Fruit fly (Drosophila melanogaster) whole organism, embryonic: Measurements from ENCODE around the gene Tailor.

Experiments
- ATbp ChIP-seq: fragments of 200-800 bp; sonication (Bioruptor generic); optimal IDR thresholded peaks from 2 replicates; lab custom pipeline; 2017; ENCODE audit warnings: missing biosample characterization, mild to moderate bottlenecking, missing genetic modification characterization, missing genetic modification reagents
- Awh ChIP-seq: fragments of 200-800 bp; sonication (Bioruptor generic); IDR thresholded peaks from 2 replicates; pipeline ENCODE4, ENCODE4 v1.3.6; 2022; ENCODE audit warnings: missing biosample characterization, missing genetic modification characterization
- B-H2 ChIP-seq: fragments of 200-800 bp; sonication (Bioruptor generic); optimal IDR thresholded peaks from 2 replicates; lab custom pipeline; 2018; ENCODE audit warnings: missing biosample characterization, mild to moderate bottlenecking, missing genetic modification characterization
- CG1024 ChIP-seq: fragments of 200-800 bp; sonication (Bioruptor generic); IDR thresholded peaks from 2 replicates; pipeline ENCODE4 v1.3.6; 2022; ENCODE audit warnings: missing biosample characterization, missing genetic modification characterization
- CG10267 ChIP-seq: fragments of 200-800 bp; sonication (Bioruptor generic); optimal IDR thresholded peaks from 2 replicates; lab custom pipeline; 2018; ENCODE audit warnings: missing biosample characterization, mild to moderate bottlenecking, missing genetic modification characterization, moderate library complexity
- CG11560 ChIP-seq: fragments of 200-800 bp; sonication (Bioruptor generic); IDR thresholded peaks from 3 replicates; pipeline ENCODE4 v1.3.6; 2022; ENCODE audit warnings: missing biosample characterization, missing genetic modification characterization
- CG12104 ChIP-seq: fragments of 200-800 bp; sonication (Bioruptor generic); optimal IDR thresholded peaks from 3 replicates; lab custom pipeline; 2016; ENCODE audit warnings: missing biosample characterization, missing genetic modification characterization
- CG12391 ChIP-seq: fragments of 200-800 bp; sonication (Bioruptor generic); optimal IDR thresholded peaks from 3 replicates; lab custom pipeline; 2018; ENCODE audit warnings: missing biosample characterization, mild to moderate bottlenecking, missing genetic modification characterization, moderate library complexity
- CG12744 ChIP-seq: fragments of 200-800 bp; sonication (Bioruptor generic); optimal IDR thresholded peaks from 2 replicates; lab custom pipeline; 2016; ENCODE audit warnings: missing biosample characterization, missing genetic modification characterization
- CG12942 ChIP-seq: fragments of 200-800 bp; sonication (Bioruptor generic); optimal IDR thresholded peaks from 3 replicates; lab custom pipeline; 2016; ENCODE audit warnings: missing biosample characterization, missing genetic modification characterization
- CG14050 ChIP-seq: fragments of 200-800 bp; sonication (Bioruptor generic); IDR thresholded peaks from 3 replicates; pipeline ENCODE4 v1.3.6; 2022; ENCODE audit warnings: missing biosample characterization, missing genetic modification characterization
- CG14441 ChIP-seq: fragments of 200-800 bp; sonication (Bioruptor generic); IDR thresholded peaks from 2 replicates; pipeline ENCODE4 v1.3.6; 2022; ENCODE audit warnings: missing biosample characterization, missing genetic modification characterization
- CG2202 ChIP-seq: fragments of 200-800 bp; sonication (Bioruptor generic); optimal IDR thresholded peaks from 2 replicates; lab custom pipeline; 2018; ENCODE audit warnings: missing biosample characterization, mild to moderate bottlenecking, missing genetic modification characterization
- CG32532 ChIP-seq: fragments of 200-800 bp; sonication (Bioruptor generic); IDR thresholded peaks from 2 replicates; pipeline ENCODE4 v1.3.6; 2022; ENCODE audit warnings: missing biosample characterization, missing genetic modification characterization
- CG33557 ChIP-seq: fragments of 200-800 bp; sonication (Bioruptor generic); optimal IDR thresholded peaks from 2 replicates; lab custom pipeline; 2019; ENCODE audit warnings: missing biosample characterization, mild to moderate bottlenecking, missing genetic modification characterization, moderate library complexity
- CG7357 ChIP-seq: fragments of 200-800 bp; sonication (Bioruptor generic); IDR thresholded peaks from 3 replicates; pipeline ENCODE4 v1.3.6; 2022; ENCODE audit warnings: missing biosample characterization, missing genetic modification characterization
- CG8478 ChIP-seq: fragments of >200 bp; optimal IDR thresholded peaks from 2 replicates; lab custom pipeline; 2018
- CG8765 ChIP-seq: fragments of 200-800 bp; sonication (Bioruptor generic); IDR thresholded peaks from 2 replicates; pipeline ENCODE4 v1.3.6; 2022; ENCODE audit warnings: missing biosample characterization, missing genetic modification characterization
- CG9727 ChIP-seq: fragments of 200-800 bp; sonication (Bioruptor generic); optimal IDR thresholded peaks from 3 replicates; lab custom pipeline; 2017; ENCODE audit warnings: missing biosample characterization, mild to moderate bottlenecking, missing genetic modification characterization
- CG9797 ChIP-seq: fragments of 200-800 bp; sonication (Bioruptor generic); optimal IDR thresholded peaks from 3 replicates; lab custom pipeline; 2018; ENCODE audit warnings: missing biosample characterization, mild to moderate bottlenecking, missing genetic modification characterization
- E2f2 ChIP-seq: fragments of 200-800 bp; sonication (Bioruptor generic); IDR thresholded peaks from 2 replicates; pipeline ENCODE4 v1.3.6; 2022; ENCODE audit warnings: missing biosample characterization, missing genetic modification characterization
- ERR ChIP-seq: fragments of 200-800 bp; sonication (Bioruptor generic); optimal IDR thresholded peaks from 2 replicates; lab custom pipeline; 2016; ENCODE audit warnings: missing biosample characterization, missing genetic modification characterization
- Ets97D ChIP-seq: fragments of 200-800 bp; sonication (Bioruptor generic); optimal IDR thresholded peaks from 3 replicates; lab custom pipeline; 2016; ENCODE audit warnings: missing biosample characterization, missing genetic modification characterization
- Fer1 ChIP-seq: fragments of 200-800 bp; sonication (Bioruptor generic); optimal IDR thresholded peaks from 2 replicates; lab custom pipeline; 2017; ENCODE audit warnings: missing biosample characterization, mild to moderate bottlenecking, missing genetic modification characterization
- HLHmδ ChIP-seq: fragments of 200-800 bp; sonication (Bioruptor generic); optimal IDR thresholded peaks from 2 replicates; lab custom pipeline; 2018; ENCODE audit warnings: missing biosample characterization, mild to moderate bottlenecking, missing genetic modification characterization, moderate library complexity
- Hey ChIP-seq: fragments of 200-800 bp; sonication (Bioruptor generic); optimal IDR thresholded peaks from 3 replicates; lab custom pipeline; 2018; ENCODE audit warnings: missing biosample characterization, mild to moderate bottlenecking, missing genetic modification characterization
- Kr ChIP-seq: fragments of 200-800 bp; sonication (Bioruptor generic); optimal IDR thresholded peaks from 2 replicates; lab custom pipeline; 2017; ENCODE audit warnings: missing biosample characterization, mild to moderate bottlenecking, missing genetic modification characterization
- Lhr ChIP-seq: fragments of 200-800 bp; sonication (Bioruptor generic); optimal IDR thresholded peaks from 3 replicates; lab custom pipeline; 2017; ENCODE audit warnings: mild to moderate bottlenecking, missing biosample characterization, missing genetic modification reagents, missing genetic modification characterization
- Ptx1 ChIP-seq: fragments of 200-800 bp; sonication (Bioruptor generic); IDR thresholded peaks from 2 replicates; pipeline ENCODE4 v1.3.6; 2022; ENCODE audit warnings: missing biosample characterization, missing genetic modification characterization
- Rfx ChIP-seq: fragments of 200-800 bp; sonication (Bioruptor generic); IDR thresholded peaks from 2 replicates; pipeline ENCODE4 v1.3.6; 2022; ENCODE audit warnings: missing biosample characterization, missing genetic modification characterization
- Xbp1 ChIP-seq: fragments of 200-800 bp; sonication (Bioruptor generic); optimal IDR thresholded peaks from 3 replicates; lab custom pipeline; 2016; ENCODE audit warnings: missing biosample characterization, mild to moderate bottlenecking, missing genetic modification characterization
- amos ChIP-seq: fragments of 200-800 bp; sonication (Bioruptor generic); IDR thresholded peaks from 2 replicates; pipeline ENCODE4 v1.3.6; 2022; ENCODE audit warnings: missing biosample characterization, missing genetic modification characterization; ENCODE audit not compliant: partially characterized antibody
- ash1 ChIP-seq: fragments of 200-800 bp; sonication (Bioruptor generic); optimal IDR thresholded peaks from 2 replicates; lab custom pipeline; 2018; ENCODE audit warnings: missing biosample characterization, mild to moderate bottlenecking, missing genetic modification characterization
- bigmax ChIP-seq: fragments of 200-800 bp; sonication (Bioruptor generic); optimal IDR thresholded peaks from 2 replicates; lab custom pipeline; 2018; ENCODE audit warnings: missing biosample characterization, mild to moderate bottlenecking, missing genetic modification characterization
- cg ChIP-seq: fragments of 200-800 bp; sonication (Bioruptor generic); optimal IDR thresholded peaks from 3 replicates; lab custom pipeline; 2019; ENCODE audit warnings: missing biosample characterization, mild to moderate bottlenecking, missing genetic modification characterization, moderate library complexity
- chm ChIP-seq: fragments of 200-800 bp; sonication (Bioruptor generic); IDR thresholded peaks from 2 replicates; pipeline ENCODE4 v1.3.6; 2022; ENCODE audit warnings: missing biosample characterization, missing genetic modification characterization
- cwo ChIP-seq: fragments of 200-800 bp; sonication (Bioruptor generic); optimal IDR thresholded peaks from 3 replicates; lab custom pipeline; 2017; ENCODE audit warnings: missing biosample characterization, missing genetic modification characterization, mild to moderate bottlenecking, moderate library complexity, missing genetic modification reagents
- fd64A ChIP-seq: fragments of 200-800 bp; sonication (Bioruptor generic); optimal IDR thresholded peaks from 3 replicates; lab custom pipeline; 2018; ENCODE audit warnings: missing biosample characterization, mild to moderate bottlenecking, missing genetic modification characterization
- gem ChIP-seq: fragments of 200-800 bp; sonication (Bioruptor generic); optimal IDR thresholded peaks from 2 replicates; lab custom pipeline; 2019; ENCODE audit warnings: missing biosample characterization, mild to moderate bottlenecking, missing genetic modification characterization, moderate library complexity
- lola ChIP-seq, 3 experiments: fragments of >200 bp in 2 of 3; fragments of 200-800 bp in 1 of 3; sonication (Bioruptor generic) in 1 of 3; optimal IDR thresholded peaks; 2 replicates each; lab custom pipeline; 2017 to 2019; ENCODE audit warnings: missing biosample characterization in 3 of 3, missing genetic modification characterization in 3 of 3, mild to moderate bottlenecking in 1 of 3, moderate library complexity in 1 of 3
- mirr ChIP-seq: fragments of 200-800 bp; sonication (Bioruptor generic); optimal IDR thresholded peaks from 3 replicates; lab custom pipeline; 2018; ENCODE audit warnings: missing biosample characterization, mild to moderate bottlenecking, missing genetic modification characterization
- rib ChIP-seq: fragments of 200-800 bp; sonication (Bioruptor generic); IDR thresholded peaks from 2 replicates; pipeline ENCODE4 v1.3.6; 2022; ENCODE audit warnings: missing biosample characterization, missing genetic modification characterization
- sens-2 ChIP-seq: fragments of 200-800 bp; sonication (Bioruptor generic); IDR thresholded peaks from 2 replicates; pipeline ENCODE4 v1.3.6; 2022; ENCODE audit warnings: missing biosample characterization, missing genetic modification characterization
- sima ChIP-seq: fragments of 200-800 bp; sonication (Bioruptor generic); optimal IDR thresholded peaks from 2 replicates; lab custom pipeline; 2016; ENCODE audit warnings: missing biosample characterization, missing genetic modification characterization
- sr ChIP-seq: fragments of 200-800 bp; sonication (Bioruptor generic); IDR thresholded peaks from 3 replicates; pipeline ENCODE4 v1.3.6; 2022; ENCODE audit warnings: missing biosample characterization, missing genetic modification characterization
- ssp ChIP-seq: fragments of 200-800 bp; sonication (Bioruptor generic); IDR thresholded peaks from 2 replicates; pipeline ENCODE4 v1.3.6; 2022; ENCODE audit warnings: missing biosample characterization, missing genetic modification characterization
- trem ChIP-seq: fragments of 200-800 bp; optimal IDR thresholded peaks from 3 replicates; lab custom pipeline; 2019; ENCODE audit warnings: missing biosample characterization, mild to moderate bottlenecking, missing genetic modification characterization, moderate library complexity
- ttk ChIP-seq: fragments of 200-800 bp; sonication (Bioruptor generic); IDR thresholded peaks from 2 replicates; pipeline ENCODE4 v2.1.2; 2022; ENCODE audit warnings: missing biosample characterization, missing genetic modification characterization
- unpg ChIP-seq: fragments of 200-800 bp; sonication (Bioruptor generic); optimal IDR thresholded peaks from 3 replicates; lab custom pipeline; 2018; ENCODE audit warnings: missing biosample characterization, mild to moderate bottlenecking, missing genetic modification characterization, moderate library complexity
- usp ChIP-seq: fragments of >200 bp; optimal IDR thresholded peaks from 2 replicates; lab custom pipeline; 2017; ENCODE audit warnings: missing biosample characterization, missing genetic modification characterization

Gene Tailor

dm6 chr3R:7124109-7124639 lies 38.3 kb upstream of the Tailor start, which contains the start of the genes Alh and CG10098 (continued):
- peak; percentile 88 for TF ChIP-seq gem (tag; lab: Kevin White, UChicago)
- peak; percentile 45 for TF ChIP-seq Fer1
- TF ChIP-seq CG7357 (GFP tag; lab: Robert Waterston, UW): peak; percentile 66
- TF ChIP-seq Rfx (GFP tag; lab: Robert Waterston, UW): peak; percentile 89
- no peak for TF ChIP-seq HLHmδ (GFP tag; lab: Kevin White, UChicago)
- TF ChIP-seq Ets97D: peak; percentile 75
- TF ChIP-seq CG12391 (tag; lab: Kevin White, UChicago): peak; percentile 88
- TF ChIP-seq fd64A (GFP tag; lab: Kevin White, UChicago): no peak
- peak; percentile 66 for TF ChIP-seq CG12744 (GFP tag; lab: Kevin White, UChicago)
- TF ChIP-seq CG14050 (GFP tag; lab: Robert Waterston, UW): peak; percentile 48; the same call in 2 of the 3 replicates
- TF ChIP-seq Xbp1 (GFP tag; lab: Kevin White, UChicago): peak; percentile 93
- TF ChIP-seq cwo (GFP tag; lab: Kevin White, UChicago): peak; percentile 54
- TF ChIP-seq chm (GFP tag; lab: Robert Waterston, UW): no peak; the same call in 1 of the 2 replicates
- peak; percentile 69 for TF ChIP-seq ERR
- TF ChIP-seq lola (GFP tag; optimal IDR thresholded peaks at IDR 0.05; lab: Kevin White, UChicago): peak in 1 of 3 experiments; percentile 87
- TF ChIP-seq Hey (tag; lab: Kevin White, UChicago): peak; percentile 37
- no peak for TF ChIP-seq usp (GFP tag; lab: Kevin White, UChicago)
- peak; percentile 59 for TF ChIP-seq Awh
- peak; percentile 80 for TF ChIP-seq CG8478
- peak; percentile 75 for TF ChIP-seq amos (GFP tag; lab: Robert Waterston, UW)
- no peak for TF ChIP-seq ash1 (GFP tag; lab: Kevin White, UChicago)
- TF ChIP-seq unpg (GFP tag; lab: Kevin White, UChicago): peak; percentile 68
- TF ChIP-seq Lhr (GFP tag; lab: Kevin White, UChicago): peak; percentile 88
- peak; percentile 85 for TF ChIP-seq CG9727 (GFP tag; lab: Kevin White, UChicago)
- peak; percentile 89 for TF ChIP-seq CG12942 (GFP tag; lab: Kevin White, UChicago)
- TF ChIP-seq ttk (GFP tag; lab: Robert Waterston, UW): peak; percentile 81
- TF ChIP-seq E2f2 (GFP tag; lab: Robert Waterston, UW): peak; percentile 39; the same call in 1 of the 2 replicates
- TF ChIP-seq CG14441 (GFP tag; lab: Robert Waterston, UW): peak; percentile 72
- peak; percentile 58; the same call in 2 of the 3 replicates for TF ChIP-seq CG11560 (tag; lab: Robert Waterston, UW)
- TF ChIP-seq cg: peak; percentile 9
- peak; percentile 69 for TF ChIP-seq CG1024 (GFP tag; lab: Robert Waterston, UW)
- TF ChIP-seq Ptx1 (GFP tag; lab: Robert Waterston, UW): peak; percentile 87
- TF ChIP-seq trem: peak; percentile 78
- peak; percentile 89 for TF ChIP-seq CG12104 (GFP tag; lab: Kevin White, UChicago)
- TF ChIP-seq CG33557 (GFP tag; lab: Kevin White, UChicago): peak; percentile 72
- no peak for TF ChIP-seq mirr (GFP tag; lab: Kevin White, UChicago)
- TF ChIP-seq CG8765: peak; percentile 68; the same call in 1 of the 2 replicates
- peak; percentile 86 for TF ChIP-seq CG32532 (GFP tag; lab: Robert Waterston, UW)
- TF ChIP-seq CG2202 (tag; lab: Kevin White, UChicago): peak; percentile 29
- peak; percentile 84 for TF ChIP-seq B-H2 (GFP tag; lab: Kevin White, UChicago)
- peak; percentile 96 for TF ChIP-seq CG10267
- no peak for TF ChIP-seq sima
- no peak; the same call in 2 of the 3 replicates for TF ChIP-seq sr
- peak; percentile 34 for TF ChIP-seq ATbp
- peak; percentile 36 for TF ChIP-seq CG9797 (GFP tag; lab: Kevin White, UChicago)
- peak; percentile 50; the same call in 1 of the 2 replicates for TF ChIP-seq rib
- peak; percentile 59; the same call in 1 of the 2 replicates for TF ChIP-seq sens-2 (GFP tag; lab: Robert Waterston, UW)
- TF ChIP-seq ssp (GFP tag; lab: Robert Waterston, UW): peak; percentile 80
- TF ChIP-seq bigmax: no peak
- no peak for TF ChIP-seq Kr (GFP tag; lab: Kevin White, UChicago)
